Worm (Caenorhabditis elegans) whole organism, L4 larva: ENCODE data around the gene slc-25A21.

Experiments used
- arid-1 ChIP-seq: fragments of 200-800 bp; sonication (Bioruptor generic); conservative IDR thresholded peaks from 2 replicates; pipeline ENCODE4 v1.3.6; 2022; ENCODE audit warnings: missing genetic modification reagents, missing genetic modification characterization, missing compliant biosample characterization
- egl-27 ChIP-seq: sonication (generic microtip); optimal IDR thresholded peaks from 3 replicates; lab custom pipeline; 2017; ENCODE audit warnings: missing biosample characterization, missing genetic modification reagents, missing genetic modification characterization
- nhr-25 ChIP-seq: sonication (generic microtip); optimal IDR thresholded peaks from 2 replicates; lab custom pipeline; 2017; ENCODE audit warnings: missing genetic modification characterization, mild to moderate bottlenecking, missing compliant biosample characterization, antibody characterized with exemption, moderate library complexity, borderline replicate concordance; ENCODE audit not compliant: insufficient read depth
- nhr-76 ChIP-seq: fragments of 150-350 bp; optimal IDR thresholded peaks from 2 replicates; lab custom pipeline; 2014; ENCODE audit warnings: missing biosample characterization, missing genetic modification characterization
- pqm-1 ChIP-seq: sonication (generic microtip); optimal IDR thresholded peaks from 2 replicates; lab custom pipeline; 2017; ENCODE audit warnings: missing biosample characterization, missing genetic modification characterization
- spr-1 ChIP-seq: sonication (generic microtip); optimal IDR thresholded peaks from 2 replicates; lab custom pipeline; 2016; ENCODE audit warnings: mild to moderate bottlenecking, missing genetic modification characterization, missing compliant biosample characterization
- spr-3 ChIP-seq: fragments of 200-800 bp; sonication (Bioruptor generic); optimal IDR thresholded peaks from 2 replicates; lab custom pipeline; 2018; ENCODE audit warnings: mild to moderate bottlenecking, missing genetic modification characterization, missing compliant biosample characterization
- unc-39 ChIP-seq: sonication (generic microtip); optimal IDR thresholded peaks from 2 replicates; lab custom pipeline; 2017; ENCODE audit warnings: missing biosample characterization, missing genetic modification characterization
- unc-62 ChIP-seq, 3 experiments: fragments of 150-350 bp in 1 of 3; sonication (generic microtip); optimal IDR thresholded peaks in 2 of 3; peaks in 1 of 3; 1 replicate in 1 of 3; 2 replicates in 2 of 3; lab custom pipeline; 2014 to 2017; ENCODE audit warnings: missing biosample characterization in 3 of 3, missing genetic modification characterization in 3 of 3, missing genetic modification reagents in 3 of 3, missing genotype in 1 of 3

ce11 chrX:16217749-16218148 is 28.1 kb downstream of the slc-25A21 start:
- TF ChIP-seq pqm-1, result no peak
- peak in 1 of 2 experiments; percentile 65 for TF ChIP-seq unc-62 (GFP tag; optimal IDR thresholded peaks at IDR 0.05 in 1 of 2; lab: Kevin White, UChicago)
- TF ChIP-seq unc-62 (tag; optimal IDR thresholded peaks at IDR 0.05; lab: Kevin White, UChicago), result no peak
- no peak for TF ChIP-seq arid-1 (GFP tag; lab: Robert Waterston, UW)
- no peak for TF ChIP-seq egl-27
- no peak for TF ChIP-seq spr-3
- TF ChIP-seq unc-39 (tag; lab: Kevin White, UChicago), result no peak
- TF ChIP-seq nhr-25 (tag; lab: Kevin White, UChicago), result no peak
- TF ChIP-seq nhr-76, result no peak
- TF ChIP-seq spr-1 (tag; lab: Kevin White, UChicago), result no peak
